Fruit fly (Drosophila melanogaster): Measurements from ENCODE around the gene CG16820.
A peak's percentile ranks its signal among the peaks of the same experiment; 100 is the strongest.

CG16820 gene

dm6 chr2L:13291066-13291434 is 45.0 kb downstream of the CG16820 start (continued):
- no peak for TF ChIP-seq unc-4 (GFP tag; IDR thresholded peaks at IDR 0.05; ENCODE audit: partially characterized antibody)
- TF ChIP-seq CG16815 (GFP tag; optimal IDR thresholded peaks at IDR 0.05): no peak
- TF ChIP-seq CG15011 (GFP tag; optimal IDR thresholded peaks at IDR 0.05): no peak
- no peak for TF ChIP-seq CG4617 (GFP tag; optimal IDR thresholded peaks at IDR 0.05; ENCODE audit: borderline replicate concordance)
- no peak for TF ChIP-seq pan (optimal IDR thresholded peaks at IDR 0.05)
- peak in 1 of 2 experiments; percentile 13 for TF ChIP-seq pan (GFP tag; optimal IDR thresholded peaks at IDR 0.05 in 1 of 2, IDR thresholded peaks at IDR 0.05 in 1 of 2)
- no peak for TF ChIP-seq CG11723 (GFP tag; optimal IDR thresholded peaks at IDR 0.05)
- no peak for TF ChIP-seq gce (GFP tag; IDR thresholded peaks at IDR 0.05)
- no peak for TF ChIP-seq Oaz (GFP tag; IDR thresholded peaks at IDR 0.05)
- no peak for TF ChIP-seq vnd (GFP tag; IDR thresholded peaks at IDR 0.05; ENCODE audit: partially characterized antibody)
- no peak for TF ChIP-seq CG5245 (GFP tag; optimal IDR thresholded peaks at IDR 0.05)
- no peak for TF ChIP-seq Spps (tag; optimal IDR thresholded peaks at IDR 0.05)
- TF ChIP-seq kah (GFP tag; optimal IDR thresholded peaks at IDR 0.05): no peak
- TF ChIP-seq CG43689 (GFP tag; IDR thresholded peaks at IDR 0.05): 0 out of 2 replicates have a peak, but pooled peaks have one; percentile 15
- no peak for TF ChIP-seq crc (GFP tag; optimal IDR thresholded peaks at IDR 0.05)
- no peak for TF ChIP-seq pfk (GFP tag; optimal IDR thresholded peaks at IDR 0.05)
- no peak for TF ChIP-seq CG4707 (GFP tag; optimal IDR thresholded peaks at IDR 0.05)
- no peak for TF ChIP-seq CG7786 (GFP tag; optimal IDR thresholded peaks at IDR 0.05)
- TF ChIP-seq MTF-1 (GFP tag; optimal IDR thresholded peaks at IDR 0.05; ENCODE audit: borderline replicate concordance): no peak
- no peak for TF ChIP-seq unpg (GFP tag; optimal IDR thresholded peaks at IDR 0.05)
- no peak for TF ChIP-seq CG7271 (tag; optimal IDR thresholded peaks at IDR 0.05)
- TF ChIP-seq ind (GFP tag; optimal IDR thresholded peaks at IDR 0.05): peak; percentile 4
- TF ChIP-seq Nf-YA (GFP tag; IDR thresholded peaks at IDR 0.05): 0 out of 2 replicates have a peak, but pooled peaks have one; percentile 5
- no peak for TF ChIP-seq sna (GFP tag; IDR thresholded peaks at IDR 0.05; ENCODE audit: partially characterized antibody)
- TF ChIP-seq jing (GFP tag; optimal IDR thresholded peaks at IDR 0.05): no peak
- peak; percentile 44; the same call in 1 of the 3 replicates for TF ChIP-seq knrl (GFP tag; IDR thresholded peaks at IDR 0.05; ENCODE audit: partially characterized antibody)
- TF ChIP-seq HLHmδ (GFP tag; optimal IDR thresholded peaks at IDR 0.05): no peak
- no peak for TF ChIP-seq CG15696 (tag; optimal IDR thresholded peaks at IDR 0.05)
- TF ChIP-seq ash1 (GFP tag; optimal IDR thresholded peaks at IDR 0.05): no peak
- TF ChIP-seq HmgD (GFP tag; optimal IDR thresholded peaks at IDR 0.05): no peak
- TF ChIP-seq sd (tag; optimal IDR thresholded peaks at IDR 0.05): no peak
- no peak for TF ChIP-seq gem (tag; optimal IDR thresholded peaks at IDR 0.05)
- no peak for TF ChIP-seq tup (GFP tag; optimal IDR thresholded peaks at IDR 0.05)
- no peak for TF ChIP-seq bcd (GFP tag; optimal IDR thresholded peaks at IDR 0.05)
- TF ChIP-seq ato (GFP tag; IDR thresholded peaks at IDR 0.05; ENCODE audit: partially characterized antibody): no peak
- no peak for TF ChIP-seq zf30C (GFP tag; optimal IDR thresholded peaks at IDR 0.05)
- TF ChIP-seq E2f2 (GFP tag; IDR thresholded peaks at IDR 0.05): 0 out of 2 replicates have a peak, but pooled peaks have one; percentile 2
- TF ChIP-seq NC2α (GFP tag; optimal IDR thresholded peaks at IDR 0.05): no peak
- TF ChIP-seq CG6765 (GFP tag; optimal IDR thresholded peaks at IDR 0.05): no peak
- peak; percentile 7 for TF ChIP-seq D19B (GFP tag; optimal IDR thresholded peaks at IDR 0.05)
- peak; percentile 41 for TF ChIP-seq org-1 (GFP tag; optimal IDR thresholded peaks at IDR 0.05)
- no peak for TF ChIP-seq Scr (GFP tag; IDR thresholded peaks at IDR 0.05; ENCODE audit: partially characterized antibody)
- 0 out of 2 replicates have a peak, but pooled peaks have one; percentile 13 for TF ChIP-seq klu (GFP tag; IDR thresholded peaks at IDR 0.05)
- no peak for TF ChIP-seq gsb-n (tag; optimal IDR thresholded peaks at IDR 0.05)
- no peak for TF ChIP-seq seq (GFP tag; IDR thresholded peaks at IDR 0.05)
- TF ChIP-seq CG13775 (GFP tag; optimal IDR thresholded peaks at IDR 0.05): no peak
- TF ChIP-seq Pdp1 (GFP tag; optimal IDR thresholded peaks at IDR 0.05): no peak
- TF ChIP-seq Kr (GFP tag; optimal IDR thresholded peaks at IDR 0.05): no peak
- TF ChIP-seq bsh (GFP tag; optimal IDR thresholded peaks at IDR 0.05): no peak
- TF ChIP-seq lmd (GFP tag; IDR thresholded peaks at IDR 0.05): 0 out of 2 replicates have a peak, but pooled peaks have one; percentile 20

Data from whole organism, embryonic.